Worm (Caenorhabditis elegans) whole organism, mixed stage, embryonic: ENCODE measurements around the gene F41G3.3.

Source experiments
- M03D4.4 ChIP-seq: sonication (generic microtip); optimal IDR thresholded peaks from 2 replicates; lab custom pipeline; 2017; ENCODE audit warnings: mild to moderate bottlenecking, missing genetic modification characterization, missing compliant biosample characterization
- bed-3 ChIP-seq: fragments of 200-800 bp; sonication (Bioruptor generic); optimal IDR thresholded peaks from 3 replicates; lab custom pipeline; 2018; ENCODE audit warnings: mild to moderate bottlenecking, missing genetic modification characterization, moderate library complexity, missing compliant biosample characterization
- blmp-1 ChIP-seq: fragments of 150-350 bp; optimal IDR thresholded peaks from 2 replicates; lab custom pipeline; 2014; ENCODE audit warnings: missing biosample characterization, missing genetic modification characterization
- ceh-39 ChIP-seq: fragments of 150-350 bp; optimal IDR thresholded peaks from 2 replicates; lab custom pipeline; 2014; ENCODE audit warnings: missing biosample characterization, missing genetic modification characterization
- ceh-83 ChIP-seq: fragments of 200-800 bp; sonication (Bioruptor generic); optimal IDR thresholded peaks from 2 replicates; lab custom pipeline; 2018; ENCODE audit warnings: mild to moderate bottlenecking, missing genetic modification characterization, missing compliant biosample characterization
- ces-1 ChIP-seq: fragments of 150-350 bp; optimal IDR thresholded peaks from 2 replicates; lab custom pipeline; 2014; ENCODE audit warnings: missing biosample characterization, missing genetic modification reagents, missing genetic modification characterization
- cnd-1 ChIP-seq: fragments of 200-800 bp; sonication (Bioruptor generic); optimal IDR thresholded peaks from 2 replicates; lab custom pipeline; 2018; ENCODE audit warnings: mild to moderate bottlenecking, missing genetic modification characterization, missing compliant biosample characterization
- drap-1 ChIP-seq: fragments of 200-800 bp; sonication (Bioruptor generic); optimal IDR thresholded peaks from 3 replicates; lab custom pipeline; 2018; ENCODE audit warnings: mild to moderate bottlenecking, missing genetic modification characterization, missing compliant biosample characterization
- elt-1 ChIP-seq: sonication (generic microtip); optimal IDR thresholded peaks from 2 replicates; lab custom pipeline; 2017; ENCODE audit warnings: missing genetic modification characterization, mild to moderate bottlenecking, missing compliant biosample characterization, antibody characterized with exemption, moderate library complexity, borderline replicate concordance; ENCODE audit not compliant: insufficient read depth
- elt-3 ChIP-seq: fragments of 150-350 bp; optimal IDR thresholded peaks from 2 replicates; lab custom pipeline; 2014; ENCODE audit warnings: missing biosample characterization, missing genetic modification characterization
- ham-2 ChIP-seq: fragments of 200-800 bp; sonication (Bioruptor generic); optimal IDR thresholded peaks from 2 replicates; lab custom pipeline; 2018; ENCODE audit warnings: mild to moderate bottlenecking, missing genetic modification characterization, missing compliant biosample characterization
- hlh-1 ChIP-seq: fragments of 150-350 bp; optimal IDR thresholded peaks from 2 replicates; lab custom pipeline; 2014; ENCODE audit warnings: missing biosample characterization, missing genetic modification reagents, missing genetic modification characterization
- lin-13 ChIP-seq: fragments of 150-350 bp; optimal IDR thresholded peaks from 2 replicates; lab custom pipeline; 2014; ENCODE audit warnings: missing biosample characterization, missing genetic modification characterization
- lin-32 ChIP-seq: fragments of 200-800 bp; sonication (Bioruptor generic); optimal IDR thresholded peaks from 2 replicates; lab custom pipeline; 2018; ENCODE audit warnings: mild to moderate bottlenecking, missing genetic modification characterization, missing compliant biosample characterization
- lsy-2 ChIP-seq: fragments of 150-350 bp; optimal IDR thresholded peaks from 2 replicates; lab custom pipeline; 2014; ENCODE audit warnings: missing biosample characterization, missing genetic modification characterization
- mab-5 ChIP-seq: fragments of 150-350 bp; optimal IDR thresholded peaks from 2 replicates; lab custom pipeline; 2014; ENCODE audit warnings: missing biosample characterization, missing genetic modification characterization
- mep-1 ChIP-seq: fragments of 150-350 bp; optimal IDR thresholded peaks from 2 replicates; lab custom pipeline; 2017; ENCODE audit warnings: missing biosample characterization, missing genetic modification reagents, missing genetic modification characterization, inconsistent platforms
- mls-2 ChIP-seq: sonication (generic microtip); optimal IDR thresholded peaks from 2 replicates; lab custom pipeline; 2016; ENCODE audit warnings: mild to moderate bottlenecking, missing genetic modification characterization, moderate library complexity, missing compliant biosample characterization
- nhr-12 ChIP-seq: fragments of 150-350 bp; optimal IDR thresholded peaks from 2 replicates; lab custom pipeline; 2014; ENCODE audit warnings: missing biosample characterization, missing genetic modification characterization
- nhr-2 ChIP-seq: fragments of 150-350 bp; optimal IDR thresholded peaks from 2 replicates; lab custom pipeline; 2014; ENCODE audit warnings: missing biosample characterization, missing genetic modification characterization
- nhr-237 ChIP-seq: fragments of 150-350 bp; optimal IDR thresholded peaks from 2 replicates; lab custom pipeline; 2014; ENCODE audit warnings: missing biosample characterization, missing genetic modification characterization
- nhr-28 ChIP-seq: fragments of 150-350 bp; optimal IDR thresholded peaks from 2 replicates; lab custom pipeline; 2014; ENCODE audit warnings: missing biosample characterization, missing genetic modification characterization
- nhr-76 ChIP-seq: sonication (generic microtip); optimal IDR thresholded peaks from 2 replicates; lab custom pipeline; 2017; ENCODE audit warnings: missing biosample characterization, missing genetic modification characterization
- pha-4 ChIP-seq: fragments of 150-350 bp; optimal IDR thresholded peaks from 2 replicates; lab custom pipeline; 2018; ENCODE audit warnings: missing biosample characterization, missing genetic modification reagents, missing genetic modification characterization
- snpc-4 ChIP-seq: fragments of 150-350 bp; optimal IDR thresholded peaks from 2 replicates; lab custom pipeline; 2014; ENCODE audit warnings: missing biosample characterization, missing genetic modification characterization
- sptf-1 ChIP-seq: sonication (generic microtip); optimal IDR thresholded peaks from 2 replicates; lab custom pipeline; 2017; ENCODE audit warnings: mild to moderate bottlenecking, missing genetic modification characterization, moderate library complexity, missing compliant biosample characterization
- tbx-8 ChIP-seq: fragments of 200-800 bp; sonication (Bioruptor generic); optimal IDR thresholded peaks from 2 replicates; lab custom pipeline; 2018; ENCODE audit warnings: mild to moderate bottlenecking, missing genetic modification characterization, moderate library complexity, missing compliant biosample characterization
- unc-120 ChIP-seq: sonication (generic microtip); optimal IDR thresholded peaks from 2 replicates; lab custom pipeline; 2017; ENCODE audit warnings: missing genetic modification characterization, missing compliant biosample characterization; ENCODE audit not compliant: poor library complexity, severe bottlenecking
- unc-62 ChIP-seq: fragments of 150-350 bp; optimal IDR thresholded peaks from 2 replicates; lab custom pipeline; 2014; ENCODE audit warnings: missing biosample characterization, missing genetic modification reagents, missing genetic modification characterization
- zip-8 ChIP-seq: fragments of 150-350 bp; optimal IDR thresholded peaks from 2 replicates; lab custom pipeline; 2014; ENCODE audit warnings: missing biosample characterization, missing genetic modification characterization
- ztf-11 ChIP-seq: fragments of 150-350 bp; optimal IDR thresholded peaks from 2 replicates; lab custom pipeline; 2014; ENCODE audit warnings: missing biosample characterization, missing genetic modification characterization

The F41G3.3 gene

DNA sequence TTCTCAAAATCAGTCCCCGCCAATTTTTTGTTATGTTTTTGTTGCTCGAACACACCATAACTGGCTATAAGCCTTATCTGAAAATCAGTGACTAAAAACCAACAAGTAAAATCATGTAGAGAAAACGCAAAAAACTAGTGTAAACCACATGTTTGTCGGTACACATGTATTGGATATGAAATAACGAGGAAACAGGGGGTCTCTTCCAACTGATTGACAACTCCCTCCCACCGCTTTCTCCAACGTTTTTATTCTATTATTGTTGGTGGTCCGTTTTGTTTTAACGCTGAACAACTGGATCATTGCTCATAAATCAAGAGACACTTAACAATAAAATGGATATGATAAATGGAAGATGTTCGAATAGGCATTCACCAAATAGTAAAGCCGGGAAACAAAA, 29.5 kb upstream of the F41G3.3 start:
- TF ChIP-seq ces-1 (GFP tag; lab: Kevin White, UChicago) (peak; percentile 11), nhr-12 (tag; lab: Kevin White, UChicago) (no peak), M03D4.4 (tag; lab: Kevin White, UChicago) (no peak), sptf-1 (tag; lab: Kevin White, UChicago) (no peak), unc-62 (GFP tag; lab: Kevin White, UChicago) (peak; percentile 61)

DNA sequence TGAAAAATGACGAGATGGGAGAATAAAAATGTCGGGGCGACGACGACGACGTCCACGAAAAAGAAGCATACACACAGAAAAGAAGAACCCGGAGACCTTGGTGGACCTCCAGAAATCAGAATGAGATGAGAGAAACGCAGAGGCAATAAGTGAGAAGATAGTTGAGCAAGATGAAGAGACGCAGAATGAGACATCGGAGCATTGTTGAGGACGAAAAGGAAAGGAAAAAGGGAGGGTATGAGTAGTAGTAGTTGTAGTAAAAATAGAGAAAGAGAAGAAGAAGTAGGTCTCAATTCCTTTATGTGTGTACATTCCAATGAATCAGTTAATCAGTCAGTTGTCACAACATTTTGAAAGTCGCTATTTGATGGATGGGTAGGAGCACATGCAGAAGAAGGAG, 27.0 kb upstream of the F41G3.3 start, which contains the start of gene T14B4.8:
Gene T14B4.8, minus strand, starts transcription at position 60 of the 400 bp plus-strand sequence.
- peak; percentile 22 for TF ChIP-seq sptf-1 (tag; lab: Kevin White, UChicago)
- peak; percentile 77 for TF ChIP-seq ces-1 (GFP tag; lab: Kevin White, UChicago)
- peak; percentile 24 for TF ChIP-seq unc-120 (tag; lab: Kevin White, UChicago)
- no peak for TF ChIP-seq nhr-12 (tag; lab: Kevin White, UChicago)
- TF ChIP-seq unc-62 (GFP tag; lab: Kevin White, UChicago), result peak; percentile 31
- no peak for TF ChIP-seq tbx-8 (GFP tag; lab: Kevin White, UChicago)
- TF ChIP-seq nhr-76 (tag; lab: Kevin White, UChicago), result no peak
- peak; percentile 2 for TF ChIP-seq mep-1 (tag; lab: Kevin White, UChicago)

DNA sequence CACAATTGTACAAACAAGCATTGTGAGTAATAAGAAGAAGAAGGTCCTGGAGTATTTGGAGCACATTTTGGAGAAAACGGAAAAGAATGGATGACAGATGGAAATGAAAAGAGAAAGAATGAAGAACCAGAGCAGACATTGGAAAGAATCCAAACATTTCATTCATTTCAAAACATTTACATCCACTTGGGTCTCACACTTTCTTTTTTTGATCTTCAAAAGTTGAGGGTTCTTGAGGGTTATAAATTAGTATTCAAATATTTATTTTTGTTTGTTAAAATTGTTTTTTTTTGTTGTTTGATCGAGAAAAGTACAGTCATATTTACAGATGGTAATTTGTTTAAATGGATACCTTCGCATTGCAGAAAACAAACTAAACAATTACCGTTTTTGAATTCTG, 22.6 kb upstream of the F41G3.3 start, which contains the start of gene T14B4.9:
Gene T14B4.9, minus strand, starts transcription at position 101 of the 400 bp plus-strand sequence.
- no peak for TF ChIP-seq elt-3 (tag; lab: Kevin White, UChicago)
- no peak for TF ChIP-seq mab-5 (tag; lab: Kevin White, UChicago)
- TF ChIP-seq ceh-39 (tag; lab: Kevin White, UChicago), result no peak
- no peak for TF ChIP-seq drap-1 (GFP tag; lab: Kevin White, UChicago)
- no peak for TF ChIP-seq blmp-1 (tag; lab: Kevin White, UChicago)
- TF ChIP-seq elt-1 (tag; lab: Kevin White, UChicago), result no peak
- no peak for TF ChIP-seq ham-2 (GFP tag; lab: Kevin White, UChicago)
- TF ChIP-seq ceh-83 (GFP tag; lab: Kevin White, UChicago), result no peak
- TF ChIP-seq unc-62 (GFP tag; lab: Kevin White, UChicago), result no peak
- no peak for TF ChIP-seq ztf-11 (tag; lab: Kevin White, UChicago)
- no peak for TF ChIP-seq zip-8 (tag; lab: Kevin White, UChicago)
- no peak for TF ChIP-seq lsy-2 (tag; lab: Kevin White, UChicago)
- TF ChIP-seq lin-13 (tag; lab: Kevin White, UChicago), result no peak
- TF ChIP-seq mls-2, result no peak
- no peak for TF ChIP-seq pha-4 (tag; lab: Kevin White, UChicago)
- no peak for TF ChIP-seq bed-3 (GFP tag; lab: Kevin White, UChicago)
- TF ChIP-seq nhr-2, result no peak
- no peak for TF ChIP-seq mep-1 (tag; lab: Kevin White, UChicago)
- no peak for TF ChIP-seq cnd-1 (tag; lab: Kevin White, UChicago)
- TF ChIP-seq nhr-28 (tag; lab: Kevin White, UChicago), result no peak

DNA sequence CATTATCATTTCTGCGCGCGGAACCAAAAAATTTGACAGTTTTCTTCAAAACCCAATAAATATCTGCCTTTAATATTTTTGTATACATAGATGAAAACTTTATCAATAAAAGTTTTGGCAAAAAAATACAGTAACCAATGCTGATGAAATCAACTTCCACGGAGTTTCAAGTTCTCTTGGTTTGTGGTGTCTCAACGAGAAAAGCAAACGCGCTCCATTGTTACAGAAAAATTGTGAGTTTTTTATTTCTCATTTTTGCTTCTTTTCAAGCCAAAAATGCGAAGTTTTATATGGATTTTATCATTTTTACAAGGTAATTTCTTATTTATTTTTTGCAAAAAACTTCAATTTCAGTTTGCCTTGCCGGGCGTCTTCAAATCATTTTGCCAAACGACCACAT, 21.7 kb upstream of the F41G3.3 start, which contains the start of gene T14B4.3:
Gene T14B4.3, plus strand, starts transcription at position 264 of the 400 bp plus-strand sequence.
- TF ChIP-seq pha-4 (tag; lab: Kevin White, UChicago) (peak; percentile 34), lsy-2 (tag; lab: Kevin White, UChicago) (peak; percentile 83), nhr-2 (no peak), ces-1 (GFP tag; lab: Kevin White, UChicago) (peak; percentile 50), cnd-1 (tag; lab: Kevin White, UChicago) (no peak), sptf-1 (tag; lab: Kevin White, UChicago) (peak; percentile 36), bed-3 (GFP tag; lab: Kevin White, UChicago) (no peak), elt-1 (tag; lab: Kevin White, UChicago) (no peak), mep-1 (tag; lab: Kevin White, UChicago) (peak; percentile 76)
- TF ChIP-seq, all 35 proteins: peak for 5

DNA sequence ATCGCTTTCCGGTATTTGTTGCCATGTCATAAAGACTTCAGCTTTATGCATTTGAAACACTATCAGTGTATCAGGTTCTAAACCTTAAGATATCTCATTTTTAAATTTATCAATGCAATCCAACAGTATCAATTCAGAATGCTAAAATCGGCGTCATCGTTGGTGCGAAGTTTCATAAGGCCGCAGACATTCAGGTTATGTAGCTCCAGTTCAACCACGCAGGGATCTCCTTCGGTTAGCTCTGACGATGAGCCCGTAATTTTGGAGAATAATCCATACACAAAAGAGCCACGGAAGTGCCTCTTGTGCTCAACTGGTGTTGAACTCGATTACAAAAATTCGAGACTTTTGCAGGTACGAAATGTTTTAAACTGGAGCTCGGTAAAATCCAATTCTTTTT, 20.3 kb upstream of the F41G3.3 start, which contains the start of gene mrps-18.C:
Gene mrps-18.C, plus strand, starts transcription at position 138 of the 400 bp plus-strand sequence.
- TF ChIP-seq nhr-76 (tag; lab: Kevin White, UChicago) (no peak), unc-62 (GFP tag; lab: Kevin White, UChicago) (no peak), ham-2 (GFP tag; lab: Kevin White, UChicago) (no peak), snpc-4 (tag; lab: Kevin White, UChicago) (no peak), pha-4 (tag; lab: Kevin White, UChicago) (no peak), lin-32 (GFP tag; lab: Kevin White, UChicago) (no peak), drap-1 (GFP tag; lab: Kevin White, UChicago) (no peak), ceh-83 (GFP tag; lab: Kevin White, UChicago) (no peak), hlh-1 (tag; lab: Kevin White, UChicago) (no peak), blmp-1 (tag; lab: Kevin White, UChicago) (no peak), nhr-28 (tag; lab: Kevin White, UChicago) (no peak), nhr-237 (tag; lab: Kevin White, UChicago) (no peak), unc-120 (tag; lab: Kevin White, UChicago) (no peak)
